Worm (Caenorhabditis elegans) whole organism, L4 larva: Measurements from ENCODE around the gene F19B10.13.

Source experiments
- F10B5.3 ChIP-seq: sonication (generic microtip); optimal IDR thresholded peaks from 2 replicates; lab custom pipeline; 2016; ENCODE audit warnings: mild to moderate bottlenecking, missing genetic modification characterization, missing compliant biosample characterization
- F26F4.8 ChIP-seq: fragments of 200-800 bp; sonication (Bioruptor generic); conservative IDR thresholded peaks from 2 replicates; pipeline ENCODE4 v1.3.6; 2022; ENCODE audit warnings: missing genetic modification characterization, missing compliant biosample characterization
- F37D6.2 ChIP-seq: sonication (generic microtip); optimal IDR thresholded peaks from 2 replicates; lab custom pipeline; 2016; ENCODE audit warnings: mild to moderate bottlenecking, missing genetic modification characterization, missing compliant biosample characterization
- R02D3.7 ChIP-seq: fragments of 150-350 bp; sonication (generic microtip); optimal IDR thresholded peaks from 3 replicates; lab custom pipeline; 2014; ENCODE audit warnings: missing biosample characterization, missing genetic modification characterization
- T20F7.1 ChIP-seq: fragments of 200-800 bp; sonication (Bioruptor generic); optimal IDR thresholded peaks from 2 replicates; lab custom pipeline; 2018; ENCODE audit warnings: mild to moderate bottlenecking, missing genetic modification characterization, missing compliant biosample characterization
- Y105C5A.15 ChIP-seq: fragments of 200-800 bp; sonication (Bioruptor generic); IDR thresholded peaks from 2 replicates; pipeline ENCODE4 v1.3.6; 2022; ENCODE audit warnings: missing genetic modification characterization, missing compliant biosample characterization
- aly-2 ChIP-seq: sonication (generic microtip); optimal IDR thresholded peaks from 2 replicates; lab custom pipeline; 2018; ENCODE audit warnings: missing biosample characterization, missing genetic modification characterization
- ceh-20 ChIP-seq: fragments of 200-800 bp; sonication (Bioruptor generic); IDR thresholded peaks from 2 replicates; pipeline ENCODE4 v1.3.6; 2022; ENCODE audit warnings: missing genetic modification reagents, missing genetic modification characterization, missing compliant biosample characterization
- cey-2 ChIP-seq: sonication (generic microtip); optimal IDR thresholded peaks from 3 replicates; lab custom pipeline; 2017; ENCODE audit warnings: missing genetic modification characterization, mild to moderate bottlenecking, missing compliant biosample characterization, antibody characterized with exemption, borderline replicate concordance; ENCODE audit not compliant: insufficient read depth
- daf-19 ChIP-seq: fragments of 200-800 bp; sonication (Bioruptor generic); conservative IDR thresholded peaks from 2 replicates; pipeline ENCODE4 v1.3.6; 2022; ENCODE audit warnings: missing genetic modification characterization, missing compliant biosample characterization
- dmd-6 ChIP-seq: fragments of 200-800 bp; sonication (Bioruptor generic); IDR thresholded peaks from 2 replicates; pipeline ENCODE4 v1.3.6; 2022; ENCODE audit warnings: missing genetic modification reagents, missing genetic modification characterization, missing compliant biosample characterization
- dmd-9 ChIP-seq: fragments of 200-800 bp; sonication (Bioruptor generic); IDR thresholded peaks from 2 replicates; pipeline ENCODE4 v1.3.6; 2022; ENCODE audit warnings: missing genetic modification reagents, missing genetic modification characterization, missing compliant biosample characterization
- dpl-1 ChIP-seq: fragments of 150-350 bp; optimal IDR thresholded peaks from 2 replicates; lab custom pipeline; 2014; ENCODE audit warnings: missing biosample characterization, missing genetic modification reagents, missing genetic modification characterization
- duxl-1 ChIP-seq: sonication (generic microtip); optimal IDR thresholded peaks from 2 replicates; lab custom pipeline; 2016; ENCODE audit warnings: mild to moderate bottlenecking, missing genetic modification characterization, moderate library complexity, missing compliant biosample characterization; ENCODE audit not compliant: poor library complexity
- dve-1 ChIP-seq: sonication (generic microtip); optimal IDR thresholded peaks from 2 replicates; lab custom pipeline; 2017; ENCODE audit warnings: antibody characterized with exemption, mild to moderate bottlenecking, missing genetic modification characterization, missing compliant biosample characterization; ENCODE audit not compliant: insufficient read depth
- egl-27 ChIP-seq: sonication (generic microtip); optimal IDR thresholded peaks from 3 replicates; lab custom pipeline; 2017; ENCODE audit warnings: missing biosample characterization, missing genetic modification reagents, missing genetic modification characterization
- egl-43 ChIP-seq: fragments of 200-800 bp; sonication (Bioruptor generic); IDR thresholded peaks from 2 replicates; pipeline ENCODE4 v1.3.6; 2022; ENCODE audit warnings: missing genetic modification reagents, missing genetic modification characterization, missing compliant biosample characterization
- fkh-10 ChIP-seq: fragments of 150-350 bp; optimal IDR thresholded peaks from 2 replicates; lab custom pipeline; 2014; ENCODE audit warnings: missing biosample characterization, missing genetic modification reagents, missing genetic modification characterization
- fos-1 ChIP-seq: fragments of 150-350 bp; optimal IDR thresholded peaks from 2 replicates; lab custom pipeline; 2014; ENCODE audit warnings: missing biosample characterization, missing genetic modification characterization
- hif-1 ChIP-seq, 2 experiments: sonication (generic microtip); optimal IDR thresholded peaks; 2 replicates each; lab custom pipeline; 2016 to 2017; ENCODE audit warnings: missing compliant biosample characterization in 2 of 2, missing genetic modification characterization in 2 of 2, missing genetic modification reagents in 2 of 2, missing genotype in 2 of 2, mild to moderate bottlenecking in 1 of 2
- hlh-11 ChIP-seq: fragments of 200-800 bp; sonication (Bioruptor generic); optimal IDR thresholded peaks from 2 replicates; lab custom pipeline; 2018; ENCODE audit warnings: mild to moderate bottlenecking, missing genetic modification characterization, missing compliant biosample characterization
- hlh-30 ChIP-seq: sonication (generic microtip); optimal IDR thresholded peaks from 2 replicates; lab custom pipeline; 2017; ENCODE audit warnings: antibody characterized with exemption, mild to moderate bottlenecking, missing genetic modification characterization, missing compliant biosample characterization; ENCODE audit not compliant: insufficient read depth
- lin-13 ChIP-seq: fragments of 150-350 bp; optimal IDR thresholded peaks from 2 replicates; lab custom pipeline; 2014; ENCODE audit warnings: missing biosample characterization, missing genetic modification reagents, missing genetic modification characterization
- lin-15B ChIP-seq: fragments of 150-350 bp; sonication (generic microtip); optimal IDR thresholded peaks from 3 replicates; lab custom pipeline; 2014; ENCODE audit warnings: missing biosample characterization, missing genetic modification characterization
- lin-29 ChIP-seq: fragments of 200-800 bp; sonication (Bioruptor generic); IDR thresholded peaks from 2 replicates; pipeline ENCODE4 v1.3.6; 2022; ENCODE audit warnings: missing genetic modification reagents, missing genetic modification characterization, missing compliant biosample characterization
- lsy-2 ChIP-seq, 2 experiments: fragments of 150-350 bp in 1 of 2; sonication (generic microtip) in 1 of 2; optimal IDR thresholded peaks; 2 replicates each; lab custom pipeline; 2014 to 2017; ENCODE audit warnings: missing biosample characterization in 2 of 2, missing genetic modification characterization in 2 of 2
- mdl-1 ChIP-seq, 2 experiments: fragments of 150-350 bp in 1 of 2; sonication (generic microtip) in 1 of 2; optimal IDR thresholded peaks; 2 replicates each; lab custom pipeline; 2014 to 2017; ENCODE audit warnings: missing biosample characterization in 2 of 2, missing genetic modification characterization in 2 of 2
- mes-2 ChIP-seq: sonication (generic microtip); optimal IDR thresholded peaks from 2 replicates; lab custom pipeline; 2016; ENCODE audit warnings: missing genotype, mild to moderate bottlenecking, missing genetic modification characterization, missing compliant biosample characterization; ENCODE audit not compliant: poor library complexity, severe bottlenecking
- mxl-2 ChIP-seq: fragments of 200-800 bp; sonication (Bioruptor generic); conservative IDR thresholded peaks from 2 replicates; pipeline ENCODE4 v1.3.6; 2022; ENCODE audit warnings: missing genetic modification reagents, missing genetic modification characterization, missing compliant biosample characterization
- mxl-3 ChIP-seq: fragments of 200-800 bp; sonication (Bioruptor generic); optimal IDR thresholded peaks from 2 replicates; lab custom pipeline; 2018; ENCODE audit warnings: mild to moderate bottlenecking, missing genetic modification characterization, missing compliant biosample characterization
- nhr-25 ChIP-seq: sonication (generic microtip); optimal IDR thresholded peaks from 2 replicates; lab custom pipeline; 2017; ENCODE audit warnings: missing genetic modification characterization, mild to moderate bottlenecking, missing compliant biosample characterization, antibody characterized with exemption, moderate library complexity, borderline replicate concordance; ENCODE audit not compliant: insufficient read depth
- nhr-28 ChIP-seq: fragments of 150-350 bp; optimal IDR thresholded peaks from 2 replicates; lab custom pipeline; 2014; ENCODE audit warnings: missing biosample characterization, missing genetic modification characterization
- nhr-6 ChIP-seq: fragments of 150-350 bp; optimal IDR thresholded peaks from 2 replicates; lab custom pipeline; 2014; ENCODE audit warnings: missing biosample characterization, missing genetic modification characterization
- nhr-77 ChIP-seq: fragments of 150-350 bp; optimal IDR thresholded peaks from 2 replicates; lab custom pipeline; 2014; ENCODE audit warnings: missing biosample characterization, missing genetic modification characterization
- pqm-1 ChIP-seq: sonication (generic microtip); optimal IDR thresholded peaks from 2 replicates; lab custom pipeline; 2017; ENCODE audit warnings: missing biosample characterization, missing genetic modification characterization
- snpc-4 ChIP-seq: fragments of 150-350 bp; optimal IDR thresholded peaks from 2 replicates; lab custom pipeline; 2014; ENCODE audit warnings: missing biosample characterization, missing genetic modification characterization
- spr-3 ChIP-seq: fragments of 200-800 bp; sonication (Bioruptor generic); optimal IDR thresholded peaks from 2 replicates; lab custom pipeline; 2018; ENCODE audit warnings: mild to moderate bottlenecking, missing genetic modification characterization, missing compliant biosample characterization
- unc-62 ChIP-seq, 3 experiments: fragments of 150-350 bp in 1 of 3; sonication (generic microtip); optimal IDR thresholded peaks in 2 of 3; peaks in 1 of 3; 1 replicate in 1 of 3; 2 replicates in 2 of 3; lab custom pipeline; 2014 to 2017; ENCODE audit warnings: missing biosample characterization in 3 of 3, missing genetic modification characterization in 3 of 3, missing genetic modification reagents in 3 of 3, missing genotype in 1 of 3
- zfp-3 ChIP-seq: fragments of 200-800 bp; sonication (Bioruptor generic); conservative IDR thresholded peaks from 2 replicates; pipeline ENCODE4 v1.3.6; 2022; ENCODE audit warnings: missing genetic modification reagents, missing genetic modification characterization, missing compliant biosample characterization
- zip-11 ChIP-seq: fragments of 200-800 bp; sonication (Bioruptor generic); IDR thresholded peaks from 2 replicates; pipeline ENCODE4 v1.3.6; 2022; ENCODE audit warnings: missing genetic modification characterization, missing compliant biosample characterization
- ztf-7 ChIP-seq: fragments of 150-350 bp; optimal IDR thresholded peaks from 2 replicates; lab custom pipeline; 2014; ENCODE audit warnings: missing biosample characterization, missing genetic modification characterization

F19B10.13 gene

ce11 chrII:3680366-3680765 is 18.3 kb downstream of the F19B10.13 start:
- TF ChIP-seq hif-1 (tag; optimal IDR thresholded peaks at IDR 0.05; lab: Kevin White, UChicago): no peak
- TF ChIP-seq mxl-2 (GFP tag; lab: Robert Waterston, UW): no peak
- TF ChIP-seq, all 104 proteins: peak for 0

ce11 chrII:3681365-3682083 is 19.4 kb downstream of the F19B10.13 start, which contains the start of gene F19B10.10:
Gene F19B10.10, minus strand, starts transcription at chrII:3681415.
- no peak for TF ChIP-seq dmd-9
- TF ChIP-seq lin-29: no peak

ce11 chrII:3682770-3683234 is 20.7 kb downstream of the F19B10.13 start, which contains the start of gene F19B10.1:
Gene F19B10.1, plus strand, starts transcription at chrII:3683184.
- TF ChIP-seq mdl-1 (tag; optimal IDR thresholded peaks at IDR 0.05; lab: Kevin White, UChicago) (peak in 1 of 2 experiments; percentile 66), mes-2 (tag; lab: Kevin White, UChicago) (peak; percentile 86), F10B5.3 (tag; lab: Kevin White, UChicago) (no peak), ceh-20 (GFP tag; lab: Robert Waterston, UW) (peak; percentile 24; the same call in 1 of the 2 replicates), zip-11 (GFP tag; lab: Robert Waterston, UW) (no peak), mxl-3 (peak; percentile 63), F37D6.2 (tag; lab: Kevin White, UChicago) (no peak), unc-62 (GFP tag; optimal IDR thresholded peaks at IDR 0.05 in 1 of 2; lab: Kevin White, UChicago) (peak in 1 of 2 experiments; percentile 79), unc-62 (tag; optimal IDR thresholded peaks at IDR 0.05; lab: Kevin White, UChicago) (no peak), egl-43 (GFP tag; lab: Robert Waterston, UW) (no peak), nhr-6 (no peak), snpc-4 (no peak), nhr-25 (peak; percentile 9), hlh-30 (tag; lab: Kevin White, UChicago) (peak; percentile 100), lsy-2 (tag; optimal IDR thresholded peaks at IDR 0.05; lab: Kevin White, UChicago) (no peak), ztf-7 (tag; lab: Kevin White, UChicago) (no peak), fos-1 (tag; lab: Kevin White, UChicago) (no peak), pqm-1 (tag; lab: Kevin White, UChicago) (peak; percentile 3), fkh-10 (no peak), hlh-11 (tag; lab: Kevin White, UChicago) (peak; percentile 74), duxl-1 (peak; percentile 85), dmd-6 (peak; percentile 63), aly-2 (tag; lab: Kevin White, UChicago) (no peak), nhr-77 (peak; percentile 8), Y105C5A.15 (GFP tag; lab: Robert Waterston, UW) (no peak), nhr-28 (peak; percentile 71), R02D3.7 (peak; percentile 45), F26F4.8 (GFP tag; lab: Robert Waterston, UW) (no peak), egl-27 (no peak), lin-13 (GFP tag; lab: Kevin White, UChicago) (peak; percentile 41), T20F7.1 (GFP tag; lab: Kevin White, UChicago) (no peak), dve-1 (tag; lab: Kevin White, UChicago) (no peak), cey-2 (no peak), zfp-3 (GFP tag; lab: Robert Waterston, UW) (no peak), dpl-1 (GFP tag; lab: Kevin White, UChicago) (peak; percentile 93), spr-3 (GFP tag; lab: Kevin White, UChicago) (no peak), daf-19 (GFP tag; lab: Robert Waterston, UW) (no peak), lin-15B (no peak)
